Worm (Caenorhabditis elegans): ENCODE measurements around the gene T24A6.17.

The T24A6.17 gene

ce11 chrV:3579795-3580194 lies 15.6 kb upstream of the T24A6.17 start (continued):
- TF ChIP-seq egrh-3 (GFP tag; IDR thresholded peaks at IDR 0.05) (no peak), nfya-1 (tag; optimal IDR thresholded peaks at IDR 0.05; ENCODE audit: borderline replicate concordance, insufficient read depth) (no peak), ZK185.1 (tag; optimal IDR thresholded peaks at IDR 0.05; ENCODE audit: poor library complexity, severe bottlenecking) (no peak), snpc-1.1 (tag; optimal IDR thresholded peaks at IDR 0.05; ENCODE audit: insufficient read depth) (no peak)

ce11 chrV:3579248-3579647 lies 15.0 kb upstream of the T24A6.17 start:
- TF ChIP-seq F57C9.4 (tag; optimal IDR thresholded peaks at IDR 0.05) (no peak), hmg-20 (GFP tag; IDR thresholded peaks at IDR 0.05) (no peak), B0019.2 (GFP tag; conservative IDR thresholded peaks at IDR 0.05) (no peak), zfh-2 (GFP tag; conservative IDR thresholded peaks at IDR 0.05) (peak; percentile 50; the same call in 1 of the 2 replicates), lin-26 (GFP tag; IDR thresholded peaks at IDR 0.05) (0 out of 2 replicates have a peak, but pooled peaks have one; percentile 12)

ce11 chrV:3578813-3579212 lies 14.6 kb upstream of the T24A6.17 start, which contains the start of gene pygl-1:
Gene pygl-1 (plus strand): TSS chrV:3579023.
- TF ChIP-seq F23B12.7 (tag; optimal IDR thresholded peaks at IDR 0.05; ENCODE audit: insufficient read depth): no peak
- peak; percentile 63 for TF ChIP-seq snpc-1.1 (tag; optimal IDR thresholded peaks at IDR 0.05; ENCODE audit: insufficient read depth)
- peak in 2 of 3 experiments; percentile 35 to 90 for TF ChIP-seq lin-35 (GFP tag; optimal IDR thresholded peaks at IDR 0.05)
- TF ChIP-seq rpc-1 (optimal IDR thresholded peaks at IDR 0.05): no peak
- no peak for TF ChIP-seq rpc-1 (tag; optimal IDR thresholded peaks at IDR 0.05)
- TF ChIP-seq F49E8.2 (tag; optimal IDR thresholded peaks at IDR 0.05; ENCODE audit: insufficient read depth): peak; percentile 61
- peak; percentile 99 for TF ChIP-seq efl-1 (GFP tag; optimal IDR thresholded peaks at IDR 0.05)
- TF ChIP-seq F57A8.1 (GFP tag; optimal IDR thresholded peaks at IDR 0.05): no peak
- TF ChIP-seq F22D6.2 (tag; optimal IDR thresholded peaks at IDR 0.05): no peak
- TF ChIP-seq hsf-1 (GFP tag; IDR thresholded peaks at IDR 0.05): peak; percentile 83
- TF ChIP-seq Y53G8AR.9 (GFP tag; conservative IDR thresholded peaks at IDR 0.05): peak; percentile 64
- peak; percentile 81 for TF ChIP-seq attf-6 (GFP tag; IDR thresholded peaks at IDR 0.05)
- TF ChIP-seq F57C9.4 (tag; optimal IDR thresholded peaks at IDR 0.05): no peak
- no peak for TF ChIP-seq F39B2.1 (GFP tag; IDR thresholded peaks at IDR 0.05)
- peak; percentile 73 for TF ChIP-seq mcd-1 (GFP tag; IDR thresholded peaks at IDR 0.05)
- TF ChIP-seq tlf-1 (GFP tag; optimal IDR thresholded peaks at IDR 0.05): peak; percentile 94
- peak; percentile 69; the same call in 1 of the 2 replicates for TF ChIP-seq ztf-28 (GFP tag; IDR thresholded peaks at IDR 0.05)
- TF ChIP-seq unc-130 (GFP tag; optimal IDR thresholded peaks at IDR 0.05): peak; percentile 95
- no peak for TF ChIP-seq let-607 (tag; optimal IDR thresholded peaks at IDR 0.05)
- peak; percentile 89 for TF ChIP-seq snpc-3.4 (tag; optimal IDR thresholded peaks at IDR 0.05)
- no peak for TF ChIP-seq lag-1 (GFP tag; IDR thresholded peaks at IDR 0.05)
- TF ChIP-seq somi-1 (GFP tag; optimal IDR thresholded peaks at IDR 0.05): no peak
- TF ChIP-seq C06A6.2 (GFP tag; conservative IDR thresholded peaks at IDR 0.05): no peak
- TF ChIP-seq mes-4 (tag; optimal IDR thresholded peaks at IDR 0.05): no peak
- no peak for TF ChIP-seq ceh-100 (GFP tag; IDR thresholded peaks at IDR 0.05)
- TF ChIP-seq Y53F4B.3 (GFP tag; IDR thresholded peaks at IDR 0.05): no peak
- TF ChIP-seq C17E4.6 (GFP tag; IDR thresholded peaks at IDR 0.05): peak; percentile 85
- no peak for TF ChIP-seq sdz-38 (tag; optimal IDR thresholded peaks at IDR 0.05)
- TF ChIP-seq F55B11.4 (tag; optimal IDR thresholded peaks at IDR 0.05; ENCODE audit: borderline replicate concordance, insufficient read depth): no peak
- TF ChIP-seq B0261.1 (tag; optimal IDR thresholded peaks at IDR 0.05): no peak
- TF ChIP-seq ceh-27 (GFP tag; optimal IDR thresholded peaks at IDR 0.05): no peak
- TF ChIP-seq attf-5 (GFP tag; optimal IDR thresholded peaks at IDR 0.05): no peak
- peak; percentile 99 for TF ChIP-seq D2030.7 (GFP tag; IDR thresholded peaks at IDR 0.05)
- TF ChIP-seq ceh-79 (tag; optimal IDR thresholded peaks at IDR 0.05): no peak
- TF ChIP-seq ama-1 (optimal IDR thresholded peaks at IDR 0.05): no peak
- no peak for TF ChIP-seq ama-1 (GFP tag; optimal IDR thresholded peaks at IDR 0.05)
- peak; percentile 71 for TF ChIP-seq hrde-1 (tag; optimal IDR thresholded peaks at IDR 0.05; ENCODE audit: borderline replicate concordance)
- TF ChIP-seq nhr-27 (tag; optimal IDR thresholded peaks at IDR 0.05): no peak
